Worm (Caenorhabditis elegans) whole organism, L1 larva: ENCODE data around the gene T18D3.6.
A peak's percentile ranks its signal among the peaks of the same experiment; 100 is the strongest.

ENCODE experiments used
- C34B4.2 ChIP-seq: sonication (generic microtip); optimal IDR thresholded peaks from 2 replicates; lab custom pipeline; 2017; ENCODE audit warnings: mild to moderate bottlenecking, missing genetic modification characterization, missing compliant biosample characterization
- aly-2 ChIP-seq: fragments of 150-350 bp; optimal IDR thresholded peaks from 2 replicates; lab custom pipeline; 2014; ENCODE audit warnings: missing biosample characterization, missing genetic modification characterization
- blmp-1 ChIP-seq: fragments of 150-350 bp; optimal IDR thresholded peaks from 2 replicates; lab custom pipeline; 2014; ENCODE audit warnings: missing biosample characterization, missing genetic modification characterization
- ceh-8 ChIP-seq: fragments of 200-800 bp; sonication (Bioruptor generic); optimal IDR thresholded peaks from 2 replicates; lab custom pipeline; 2018; ENCODE audit warnings: mild to moderate bottlenecking, missing genetic modification characterization, moderate library complexity, missing compliant biosample characterization
- ceh-82 ChIP-seq, 3 experiments: fragments of 150-350 bp in 1 of 3; sonication (generic microtip) in 2 of 3; optimal IDR thresholded peaks; 2 replicates each; lab custom pipeline; 2014 to 2017; ENCODE audit warnings: missing biosample characterization in 3 of 3, missing genetic modification characterization in 3 of 3
- dsc-1 ChIP-seq: sonication (generic microtip); optimal IDR thresholded peaks from 2 replicates; lab custom pipeline; 2016; ENCODE audit warnings: mild to moderate bottlenecking, missing genetic modification characterization, missing compliant biosample characterization
- efl-1 ChIP-seq, 4 experiments: fragments of 150-350 bp; optimal IDR thresholded peaks in 3 of 4; peaks in 1 of 4; 1 replicate in 1 of 4; 2 replicates in 3 of 4; lab custom pipeline; 2014; ENCODE audit warnings: missing biosample characterization in 2 of 4, missing genetic modification characterization in 2 of 4, missing genetic modification reagents in 2 of 4
- elt-2 ChIP-seq: sonication (generic microtip); optimal IDR thresholded peaks from 2 replicates; lab custom pipeline; 2016; ENCODE audit warnings: missing genetic modification characterization, mild to moderate bottlenecking, inconsistent platforms, missing compliant biosample characterization, missing genetic modification reagents
- ets-5 ChIP-seq: fragments of 200-800 bp; sonication (Bioruptor generic); IDR thresholded peaks from 2 replicates; pipeline ENCODE4 v1.3.6; 2022; ENCODE audit warnings: missing genetic modification characterization, missing compliant biosample characterization
- fkh-8 ChIP-seq: sonication (generic microtip); optimal IDR thresholded peaks from 2 replicates; lab custom pipeline; 2016; ENCODE audit warnings: mild to moderate bottlenecking, missing genetic modification characterization, missing compliant biosample characterization
- grh-1 ChIP-seq: fragments of 200-800 bp; sonication (Bioruptor generic); IDR thresholded peaks from 2 replicates; pipeline ENCODE4 v1.3.6; 2022; ENCODE audit warnings: missing genetic modification reagents, missing genetic modification characterization, missing compliant biosample characterization
- hlh-17 ChIP-seq: fragments of 200-800 bp; sonication (Bioruptor generic); optimal IDR thresholded peaks from 2 replicates; lab custom pipeline; 2018; ENCODE audit warnings: missing genetic modification characterization, mild to moderate bottlenecking, missing compliant biosample characterization, moderate library complexity, borderline replicate concordance
- irx-1 ChIP-seq: sonication (generic microtip); optimal IDR thresholded peaks from 2 replicates; lab custom pipeline; 2016; ENCODE audit warnings: missing genetic modification characterization, missing compliant biosample characterization
- isw-1 ChIP-seq: fragments of 200-800 bp; sonication (Bioruptor generic); IDR thresholded peaks from 2 replicates; pipeline ENCODE4 v1.3.6; 2022; ENCODE audit warnings: missing genetic modification characterization, missing compliant biosample characterization
- lin-14 ChIP-seq: fragments of 200-800 bp; sonication (Bioruptor generic); optimal IDR thresholded peaks from 2 replicates; lab custom pipeline; 2018; ENCODE audit warnings: mild to moderate bottlenecking, missing genetic modification characterization, moderate library complexity, missing compliant biosample characterization
- lin-15B ChIP-seq: fragments of 150-350 bp; sonication (generic microtip); optimal IDR thresholded peaks from 3 replicates; lab custom pipeline; 2014; ENCODE audit warnings: missing biosample characterization, missing genetic modification characterization
- lin-35 ChIP-seq, 2 experiments: fragments of 150-350 bp; optimal IDR thresholded peaks; 2 replicates each; lab custom pipeline; 2014; ENCODE audit warnings: missing biosample characterization in 2 of 2, missing genetic modification characterization in 2 of 2, missing genetic modification reagents in 2 of 2
- lsy-2 ChIP-seq, 2 experiments: fragments of 150-350 bp; optimal IDR thresholded peaks; 2 replicates each; lab custom pipeline; 2014; ENCODE audit warnings: missing biosample characterization in 2 of 2, missing genetic modification characterization in 2 of 2
- mdl-1 ChIP-seq, 2 experiments: fragments of 150-350 bp; optimal IDR thresholded peaks; 2 replicates each; lab custom pipeline; 2014 to 2017; ENCODE audit warnings: missing biosample characterization in 2 of 2, missing genetic modification characterization in 2 of 2, inconsistent platforms in 1 of 2
- nhr-19 ChIP-seq: fragments of 200-800 bp; sonication (Bioruptor generic); conservative IDR thresholded peaks from 2 replicates; pipeline ENCODE4 v1.3.6; 2022; ENCODE audit warnings: missing genetic modification characterization, missing compliant biosample characterization
- nhr-28 ChIP-seq: fragments of 150-350 bp; optimal IDR thresholded peaks from 2 replicates; lab custom pipeline; 2014; ENCODE audit warnings: missing biosample characterization, missing genetic modification characterization
- nhr-71 ChIP-seq: sonication (generic microtip); optimal IDR thresholded peaks from 2 replicates; lab custom pipeline; 2016; ENCODE audit warnings: mild to moderate bottlenecking, missing genetic modification characterization, moderate library complexity, missing compliant biosample characterization
- nhr-77 ChIP-seq: fragments of 150-350 bp; optimal IDR thresholded peaks from 2 replicates; lab custom pipeline; 2014; ENCODE audit warnings: missing biosample characterization, missing genetic modification characterization
- pag-3 ChIP-seq: sonication (generic microtip); optimal IDR thresholded peaks from 2 replicates; lab custom pipeline; 2017; ENCODE audit warnings: missing genetic modification characterization, mild to moderate bottlenecking, missing compliant biosample characterization, antibody characterized with exemption, borderline replicate concordance; ENCODE audit not compliant: insufficient read depth
- rnt-1 ChIP-seq: sonication (generic microtip); optimal IDR thresholded peaks from 2 replicates; lab custom pipeline; 2016; ENCODE audit warnings: mild to moderate bottlenecking, missing genetic modification characterization, moderate library complexity, missing compliant biosample characterization
- snpc-4 ChIP-seq: fragments of 150-350 bp; optimal IDR thresholded peaks from 2 replicates; lab custom pipeline; 2014; ENCODE audit warnings: missing biosample characterization, missing genetic modification characterization
- snu-23 ChIP-seq: sonication (generic microtip); optimal IDR thresholded peaks from 2 replicates; lab custom pipeline; 2016; ENCODE audit warnings: missing genetic modification characterization, missing compliant biosample characterization
- sox-4 ChIP-seq: sonication (generic microtip); optimal IDR thresholded peaks from 2 replicates; lab custom pipeline; 2016; ENCODE audit warnings: missing genetic modification characterization, missing compliant biosample characterization
- sptf-1 ChIP-seq: fragments of 150-350 bp; optimal IDR thresholded peaks from 2 replicates; lab custom pipeline; 2014; ENCODE audit warnings: missing biosample characterization, missing genetic modification characterization
- unc-30 ChIP-seq: sonication (generic microtip); optimal IDR thresholded peaks from 2 replicates; lab custom pipeline; 2017; ENCODE audit warnings: missing biosample characterization, missing genetic modification characterization
- zag-1 ChIP-seq: fragments of 150-350 bp; optimal IDR thresholded peaks from 2 replicates; lab custom pipeline; 2014; ENCODE audit warnings: missing biosample characterization, missing genetic modification characterization
- ztf-11 ChIP-seq, 2 experiments: sonication (generic microtip); optimal IDR thresholded peaks; 2 replicates each; lab custom pipeline; 2016 to 2017; ENCODE audit warnings: missing genetic modification characterization in 2 of 2, missing biosample characterization in 1 of 2, missing compliant biosample characterization in 1 of 2

The T18D3.6 gene

DNA sequence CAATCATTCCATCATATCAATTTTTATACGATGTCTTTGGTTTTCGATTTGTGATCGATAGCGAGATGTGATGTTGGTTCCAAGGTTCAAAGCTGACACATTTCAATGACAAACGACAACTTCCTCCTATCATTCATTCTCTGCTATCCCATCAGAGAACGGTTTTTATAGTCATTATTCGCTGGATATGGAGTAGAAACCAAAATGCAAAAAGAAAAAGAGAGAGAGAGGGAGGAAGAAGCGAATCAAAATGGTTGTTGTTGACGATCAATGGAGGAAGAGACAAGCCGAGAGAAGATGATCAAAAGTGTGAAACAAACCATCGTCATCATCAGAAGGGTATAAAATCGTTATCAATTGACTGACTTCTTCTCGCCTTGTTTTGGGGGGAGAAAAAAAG lies 24.3 kb upstream of the T18D3.6 start, which contains the start of gene T24D3.2 (continued):
- TF ChIP-seq C34B4.2 (tag; lab: Kevin White, UChicago) (no peak), ceh-82 (tag; optimal IDR thresholded peaks at IDR 0.05; lab: Kevin White, UChicago) (no peak), pag-3 (tag; lab: Kevin White, UChicago) (no peak), unc-30 (tag; lab: Kevin White, UChicago) (no peak), blmp-1 (tag; lab: Kevin White, UChicago) (peak; percentile 83), fkh-8 (tag; lab: Kevin White, UChicago) (no peak), hlh-17 (GFP tag; lab: Kevin White, UChicago) (no peak), ceh-8 (GFP tag; lab: Kevin White, UChicago) (no peak), snu-23 (GFP tag; lab: Kevin White, UChicago) (peak; percentile 33), nhr-71 (peak; percentile 72), lin-35 (GFP tag; optimal IDR thresholded peaks at IDR 0.05; lab: Kevin White, UChicago) (peak in 1 of 2 experiments; percentile 12), aly-2 (tag; lab: Kevin White, UChicago) (no peak)

DNA sequence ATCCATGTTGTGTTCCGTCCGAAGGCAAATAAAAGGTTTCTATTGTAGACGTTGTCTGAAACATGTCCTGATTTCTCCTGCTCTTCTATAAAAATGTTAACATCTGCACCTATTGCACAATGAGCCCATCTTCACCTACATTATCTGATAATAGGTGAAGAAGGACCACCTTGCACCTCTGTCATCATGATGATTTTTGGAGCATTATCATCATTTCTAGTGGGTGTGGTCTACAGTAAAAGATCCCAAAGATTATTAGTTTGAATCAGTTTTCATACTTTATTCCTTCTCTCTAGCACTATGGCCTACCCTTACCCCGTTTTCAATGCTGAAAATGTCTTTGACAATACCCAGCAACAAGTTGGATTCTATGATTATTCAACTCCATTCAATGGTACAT lies 19.4 kb upstream of the T18D3.6 start, which contains the start of gene med-1:
TSS of gene med-1 (plus strand) at position 301 of the 400 bp plus-strand sequence.
- TF ChIP-seq nhr-28 (tag; lab: Kevin White, UChicago) (no peak), efl-1 (optimal IDR thresholded peaks at IDR 0.05; lab: Kevin White, UChicago) (no peak), efl-1 (GFP tag; optimal IDR thresholded peaks at IDR 0.05 in 1 of 2; lab: Kevin White, UChicago) (peak in 1 of 2 experiments; percentile 40)

DNA sequence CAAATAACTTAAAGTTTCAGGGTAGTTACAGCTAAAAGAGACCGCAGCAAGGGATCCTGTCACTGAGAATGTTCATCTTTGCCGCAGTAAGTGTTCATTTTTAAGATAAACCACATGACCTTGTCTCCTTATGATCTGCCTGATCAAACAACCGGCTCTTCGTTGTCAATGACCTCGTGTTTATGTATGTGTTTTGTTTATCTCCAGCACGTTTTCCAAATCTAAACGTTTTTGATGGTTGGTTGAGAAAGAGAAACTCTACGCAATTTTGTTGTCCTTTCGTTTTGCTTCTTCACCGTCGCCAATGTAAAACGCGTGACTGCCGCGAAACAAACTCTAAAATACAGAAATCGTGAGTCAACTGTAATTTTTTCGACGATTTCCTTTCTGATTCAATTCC lies 15.6 kb upstream of the T18D3.6 start, which contains the start of gene tsct-1:
TSS of gene tsct-1 (plus strand) at position 12 of the 400 bp plus-strand sequence.
- TF ChIP-seq mdl-1 (tag; optimal IDR thresholded peaks at IDR 0.05; lab: Kevin White, UChicago) (peak in 1 of 2 experiments; percentile 35), lin-35 (GFP tag; optimal IDR thresholded peaks at IDR 0.05; lab: Kevin White, UChicago) (peak in 1 of 2 experiments; percentile 4), nhr-19 (GFP tag; lab: Robert Waterston, UW) (peak; percentile 16; the same call in 1 of the 2 replicates), unc-30 (tag; lab: Kevin White, UChicago) (no peak)

DNA sequence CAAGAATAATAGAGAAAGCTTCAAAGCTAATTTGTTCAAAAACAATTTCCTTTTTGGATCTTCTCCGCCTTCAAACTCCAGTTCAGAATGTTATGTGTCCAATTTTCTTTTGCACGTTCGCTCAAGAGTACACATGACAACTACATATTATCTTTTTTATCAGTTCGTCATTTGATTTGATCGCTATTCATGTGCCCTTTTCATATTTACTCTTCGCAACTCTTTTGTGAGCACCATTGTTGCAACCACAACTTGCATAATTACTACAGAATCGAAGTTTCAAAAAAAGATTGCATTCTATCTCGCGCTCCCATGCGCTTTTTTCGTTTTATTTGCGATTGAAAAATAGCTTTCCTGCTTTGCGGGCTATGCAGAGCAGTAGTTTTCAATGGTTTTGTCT lies 14.4 kb upstream of the T18D3.6 start:
- TF ChIP-seq sox-4 (tag; lab: Kevin White, UChicago) (no peak), rnt-1 (tag; lab: Kevin White, UChicago) (no peak), lin-14 (GFP tag; lab: Kevin White, UChicago) (no peak), isw-1 (GFP tag; lab: Robert Waterston, UW) (no peak), fkh-8 (tag; lab: Kevin White, UChicago) (no peak), snpc-4 (no peak), lsy-2 (tag; optimal IDR thresholded peaks at IDR 0.05; lab: Kevin White, UChicago) (no peak), zag-1 (tag; lab: Kevin White, UChicago) (no peak), ztf-11 (tag; optimal IDR thresholded peaks at IDR 0.05; lab: Kevin White, UChicago) (no peak), elt-2 (peak; percentile 32), lin-35 (GFP tag; optimal IDR thresholded peaks at IDR 0.05; lab: Kevin White, UChicago) (peak in 1 of 2 experiments; percentile 4), grh-1 (no peak), snu-23 (GFP tag; lab: Kevin White, UChicago) (no peak), nhr-77 (tag; lab: Kevin White, UChicago) (no peak), sptf-1 (tag; lab: Kevin White, UChicago) (no peak)

- no peak for TF ChIP-seq lin-15B (tag; lab: Kevin White, UChicago)
- TF ChIP-seq efl-1 (optimal IDR thresholded peaks at IDR 0.05; lab: Kevin White, UChicago), result no peak
- no peak for TF ChIP-seq efl-1 (GFP tag; optimal IDR thresholded peaks at IDR 0.05 in 1 of 2; lab: Kevin White, UChicago)
- TF ChIP-seq ceh-82 (tag; optimal IDR thresholded peaks at IDR 0.05; lab: Kevin White, UChicago), result no peak
- TF ChIP-seq dsc-1 (tag; lab: Kevin White, UChicago), result peak; percentile 19
- no peak for TF ChIP-seq sptf-1 (tag; lab: Kevin White, UChicago)
- no peak for TF ChIP-seq ets-5
- TF ChIP-seq irx-1 (tag; lab: Kevin White, UChicago), result no peak
Observed at ce11 chrX:12436486-12436885, 13.2 kb upstream of the T18D3.6 start.
